Worm (Caenorhabditis elegans) whole organism, L1 larva: ENCODE results near the gene ins-15.
A peak's percentile ranks its signal among the peaks of the same experiment; 100 is the strongest.

Experiments
- F16B12.6 ChIP-seq: fragments of 150-350 bp; optimal IDR thresholded peaks from 2 replicates; lab custom pipeline; 2014; ENCODE audit warnings: missing biosample characterization, missing genetic modification characterization
- alr-1 ChIP-seq: fragments of 200-800 bp; sonication (Bioruptor generic); optimal IDR thresholded peaks from 2 replicates; lab custom pipeline; 2018; ENCODE audit warnings: borderline replicate concordance, mild to moderate bottlenecking, missing genetic modification characterization, missing compliant biosample characterization
- aly-2 ChIP-seq: fragments of 150-350 bp; optimal IDR thresholded peaks from 2 replicates; lab custom pipeline; 2014; ENCODE audit warnings: missing biosample characterization, missing genetic modification characterization
- blmp-1 ChIP-seq: fragments of 150-350 bp; optimal IDR thresholded peaks from 2 replicates; lab custom pipeline; 2014; ENCODE audit warnings: missing biosample characterization, missing genetic modification characterization
- ceh-82 ChIP-seq, 3 experiments: fragments of 150-350 bp in 1 of 3; sonication (generic microtip) in 2 of 3; optimal IDR thresholded peaks; 2 replicates each; lab custom pipeline; 2014 to 2017; ENCODE audit warnings: missing biosample characterization in 3 of 3, missing genetic modification characterization in 3 of 3
- ceh-88 ChIP-seq: fragments of 200-800 bp; sonication (Bioruptor generic); IDR thresholded peaks from 2 replicates; pipeline ENCODE4 v1.3.6; 2022; ENCODE audit warnings: missing genetic modification characterization, missing compliant biosample characterization
- ceh-90 ChIP-seq: sonication (generic microtip); optimal IDR thresholded peaks from 2 replicates; lab custom pipeline; 2016; ENCODE audit warnings: missing genetic modification characterization, missing compliant biosample characterization
- ces-1 ChIP-seq: fragments of 150-350 bp; optimal IDR thresholded peaks from 2 replicates; lab custom pipeline; 2014; ENCODE audit warnings: missing biosample characterization, missing genetic modification reagents, missing genetic modification characterization
- dpl-1 ChIP-seq, 3 experiments: fragments of 150-350 bp in 2 of 3; sonication (generic microtip) in 1 of 3; optimal IDR thresholded peaks; 2 replicates each; lab custom pipeline; 2014 to 2017; ENCODE audit warnings: missing biosample characterization in 3 of 3, missing genetic modification characterization in 3 of 3, missing genetic modification reagents in 3 of 3
- dsc-1 ChIP-seq: sonication (generic microtip); optimal IDR thresholded peaks from 2 replicates; lab custom pipeline; 2016; ENCODE audit warnings: mild to moderate bottlenecking, missing genetic modification characterization, missing compliant biosample characterization
- elt-2 ChIP-seq: sonication (generic microtip); optimal IDR thresholded peaks from 2 replicates; lab custom pipeline; 2016; ENCODE audit warnings: missing genetic modification characterization, mild to moderate bottlenecking, inconsistent platforms, missing compliant biosample characterization, missing genetic modification reagents
- elt-3 ChIP-seq, 6 experiments: fragments of 150-350 bp in 1 of 6; sonication (generic microtip); optimal IDR thresholded peaks; 2 replicates each; lab custom pipeline; 2017 to 2018; ENCODE audit warnings: missing biosample characterization in 6 of 6, missing genetic modification characterization in 6 of 6, inconsistent platforms in 1 of 6
- ets-5 ChIP-seq: fragments of 200-800 bp; sonication (Bioruptor generic); IDR thresholded peaks from 2 replicates; pipeline ENCODE4 v1.3.6; 2022; ENCODE audit warnings: missing genetic modification characterization, missing compliant biosample characterization
- fkh-10 ChIP-seq: sonication (generic microtip); optimal IDR thresholded peaks from 2 replicates; lab custom pipeline; 2017; ENCODE audit warnings: missing biosample characterization, missing genetic modification reagents, missing genetic modification characterization
- fkh-4 ChIP-seq: sonication (generic microtip); optimal IDR thresholded peaks from 2 replicates; lab custom pipeline; 2016; ENCODE audit warnings: missing compliant biosample characterization, missing genetic modification characterization, borderline replicate concordance
- fos-1 ChIP-seq: fragments of 150-350 bp; optimal IDR thresholded peaks from 2 replicates; lab custom pipeline; 2014; ENCODE audit warnings: missing biosample characterization, missing genetic modification characterization
- grh-1 ChIP-seq: fragments of 200-800 bp; sonication (Bioruptor generic); IDR thresholded peaks from 2 replicates; pipeline ENCODE4 v1.3.6; 2022; ENCODE audit warnings: missing genetic modification reagents, missing genetic modification characterization, missing compliant biosample characterization
- isw-1 ChIP-seq: fragments of 200-800 bp; sonication (Bioruptor generic); IDR thresholded peaks from 2 replicates; pipeline ENCODE4 v1.3.6; 2022; ENCODE audit warnings: missing genetic modification characterization, missing compliant biosample characterization
- lin-13 ChIP-seq: fragments of 150-350 bp; optimal IDR thresholded peaks from 2 replicates; lab custom pipeline; 2014; ENCODE audit warnings: missing biosample characterization, missing genetic modification reagents, missing genetic modification characterization
- lin-15B ChIP-seq: fragments of 150-350 bp; sonication (generic microtip); optimal IDR thresholded peaks from 3 replicates; lab custom pipeline; 2014; ENCODE audit warnings: missing biosample characterization, missing genetic modification characterization
- lir-3 ChIP-seq: sonication (generic microtip); optimal IDR thresholded peaks from 2 replicates; lab custom pipeline; 2016; ENCODE audit warnings: mild to moderate bottlenecking, missing genetic modification characterization, moderate library complexity, missing compliant biosample characterization; ENCODE audit not compliant: poor library complexity
- lsy-2 ChIP-seq, 2 experiments: fragments of 150-350 bp; optimal IDR thresholded peaks; 2 replicates each; lab custom pipeline; 2014; ENCODE audit warnings: missing biosample characterization in 2 of 2, missing genetic modification characterization in 2 of 2
- mdl-1 ChIP-seq, 2 experiments: fragments of 150-350 bp; optimal IDR thresholded peaks; 2 replicates each; lab custom pipeline; 2014 to 2017; ENCODE audit warnings: missing biosample characterization in 2 of 2, missing genetic modification characterization in 2 of 2, inconsistent platforms in 1 of 2
- mep-1 ChIP-seq: fragments of 150-350 bp; optimal IDR thresholded peaks from 2 replicates; lab custom pipeline; 2014; ENCODE audit warnings: missing biosample characterization, missing genetic modification characterization
- nhr-12 ChIP-seq: sonication (generic microtip); optimal IDR thresholded peaks from 2 replicates; lab custom pipeline; 2017; ENCODE audit warnings: missing biosample characterization, missing genetic modification characterization
- nhr-20 ChIP-seq: sonication (generic microtip); optimal IDR thresholded peaks from 2 replicates; lab custom pipeline; 2016; ENCODE audit warnings: mild to moderate bottlenecking, missing genetic modification characterization, missing compliant biosample characterization
- nhr-237 ChIP-seq: fragments of 150-350 bp; optimal IDR thresholded peaks from 2 replicates; lab custom pipeline; 2014; ENCODE audit warnings: missing biosample characterization, missing genetic modification characterization
- nhr-28 ChIP-seq: fragments of 150-350 bp; optimal IDR thresholded peaks from 2 replicates; lab custom pipeline; 2014; ENCODE audit warnings: missing biosample characterization, missing genetic modification characterization
- nhr-47 ChIP-seq: sonication (generic microtip); optimal IDR thresholded peaks from 2 replicates; lab custom pipeline; 2016; ENCODE audit warnings: mild to moderate bottlenecking, missing genetic modification characterization, moderate library complexity, missing compliant biosample characterization
- nhr-71 ChIP-seq: sonication (generic microtip); optimal IDR thresholded peaks from 2 replicates; lab custom pipeline; 2016; ENCODE audit warnings: mild to moderate bottlenecking, missing genetic modification characterization, moderate library complexity, missing compliant biosample characterization
- nhr-77 ChIP-seq: fragments of 150-350 bp; optimal IDR thresholded peaks from 2 replicates; lab custom pipeline; 2014; ENCODE audit warnings: missing biosample characterization, missing genetic modification characterization
- nhr-90 ChIP-seq: sonication (generic microtip); optimal IDR thresholded peaks from 2 replicates; lab custom pipeline; 2016; ENCODE audit warnings: mild to moderate bottlenecking, missing genetic modification characterization, missing compliant biosample characterization; ENCODE audit not compliant: poor library complexity
- pag-3 ChIP-seq: sonication (generic microtip); optimal IDR thresholded peaks from 2 replicates; lab custom pipeline; 2017; ENCODE audit warnings: missing genetic modification characterization, mild to moderate bottlenecking, missing compliant biosample characterization, antibody characterized with exemption, borderline replicate concordance; ENCODE audit not compliant: insufficient read depth
- pqm-1 ChIP-seq: sonication (generic microtip); optimal IDR thresholded peaks from 3 replicates; lab custom pipeline; 2017; ENCODE audit warnings: missing biosample characterization, missing genetic modification characterization
- rnt-1 ChIP-seq: sonication (generic microtip); optimal IDR thresholded peaks from 2 replicates; lab custom pipeline; 2016; ENCODE audit warnings: mild to moderate bottlenecking, missing genetic modification characterization, moderate library complexity, missing compliant biosample characterization
- snu-23 ChIP-seq: sonication (generic microtip); optimal IDR thresholded peaks from 2 replicates; lab custom pipeline; 2016; ENCODE audit warnings: missing genetic modification characterization, missing compliant biosample characterization
- sox-4 ChIP-seq: sonication (generic microtip); optimal IDR thresholded peaks from 2 replicates; lab custom pipeline; 2016; ENCODE audit warnings: missing genetic modification characterization, missing compliant biosample characterization
- sptf-1 ChIP-seq: fragments of 150-350 bp; optimal IDR thresholded peaks from 2 replicates; lab custom pipeline; 2014; ENCODE audit warnings: missing biosample characterization, missing genetic modification characterization
- unc-130 ChIP-seq: fragments of 150-350 bp; optimal IDR thresholded peaks from 2 replicates; lab custom pipeline; 2017; ENCODE audit warnings: missing biosample characterization, missing genetic modification characterization, inconsistent platforms
- unc-30 ChIP-seq: sonication (generic microtip); optimal IDR thresholded peaks from 2 replicates; lab custom pipeline; 2017; ENCODE audit warnings: missing biosample characterization, missing genetic modification characterization
- unc-62 ChIP-seq: fragments of 150-350 bp; optimal IDR thresholded peaks from 2 replicates; lab custom pipeline; 2014; ENCODE audit warnings: missing biosample characterization, missing genetic modification reagents, missing genetic modification characterization
- vab-15 ChIP-seq: sonication (generic microtip); optimal IDR thresholded peaks from 2 replicates; lab custom pipeline; 2017; ENCODE audit warnings: missing genotype, mild to moderate bottlenecking, missing genetic modification characterization, missing compliant biosample characterization
- zip-4 ChIP-seq: fragments of 200-800 bp; sonication (Bioruptor generic); optimal IDR thresholded peaks from 2 replicates; lab custom pipeline; 2018; ENCODE audit warnings: mild to moderate bottlenecking, missing genetic modification characterization, moderate library complexity, missing compliant biosample characterization

Gene ins-15

ce11 chrII:6741428-6741827 is 3.1 kb downstream of the ins-15 start, which contains the start of gene exos-8 (continued):
- no peak for TF ChIP-seq fkh-10 (GFP tag; lab: Kevin White, UChicago)
- TF ChIP-seq unc-62 (GFP tag; lab: Kevin White, UChicago) = no peak
- peak; percentile 69 for TF ChIP-seq nhr-71
- TF ChIP-seq nhr-20 (tag; lab: Kevin White, UChicago) = peak; percentile 65
- peak; percentile 22 for TF ChIP-seq fos-1 (tag; lab: Kevin White, UChicago)
- TF ChIP-seq unc-130 (tag; lab: Kevin White, UChicago) = peak; percentile 11
- peak in 2 of 3 experiments; percentile 33 to 71 for TF ChIP-seq ceh-82 (tag; optimal IDR thresholded peaks at IDR 0.05; lab: Kevin White, UChicago)
- TF ChIP-seq vab-15 (tag; lab: Kevin White, UChicago) = peak; percentile 16
- no peak for TF ChIP-seq ceh-88 (GFP tag; lab: Robert Waterston, UW)
- peak; percentile 9 for TF ChIP-seq dsc-1 (tag; lab: Kevin White, UChicago)
- TF ChIP-seq ces-1 (GFP tag; lab: Kevin White, UChicago) = no peak
- peak in 1 of 6 experiments; percentile 55 for TF ChIP-seq elt-3 (tag; optimal IDR thresholded peaks at IDR 0.05; lab: Kevin White, UChicago)
- peak; percentile 28 to 80 for TF ChIP-seq lsy-2 (tag; optimal IDR thresholded peaks at IDR 0.05; lab: Kevin White, UChicago)
- TF ChIP-seq pqm-1 (tag; lab: Kevin White, UChicago) = no peak
- TF ChIP-seq F16B12.6 (tag; lab: Kevin White, UChicago) = peak; percentile 24
- peak; percentile 46 to 71 (median 56) for TF ChIP-seq dpl-1 (GFP tag; optimal IDR thresholded peaks at IDR 0.05; lab: Kevin White, UChicago)
- no peak; the same call in 1 of the 2 replicates for TF ChIP-seq isw-1
- no peak for TF ChIP-seq pag-3 (tag; lab: Kevin White, UChicago)
- TF ChIP-seq, all 84 proteins: peak for 36

DNA sequence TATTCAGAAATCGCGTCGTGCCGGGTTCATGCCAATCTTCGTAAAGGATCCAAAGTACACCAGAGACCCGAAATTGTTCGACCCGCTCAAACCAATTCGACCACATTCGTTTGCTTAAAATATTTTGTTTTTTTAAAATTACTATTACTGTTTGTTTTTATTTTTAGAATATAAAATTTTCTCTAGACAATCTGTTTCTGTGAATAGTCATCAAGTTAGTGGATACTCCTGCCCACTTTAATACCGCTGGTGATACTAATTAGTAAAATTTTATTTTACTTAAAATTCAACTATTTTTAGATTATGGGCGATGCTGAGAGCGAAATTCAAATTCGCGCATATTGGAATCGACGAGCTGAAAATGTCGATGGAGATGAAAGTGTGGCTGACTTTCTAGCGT is 7.9 kb downstream of the ins-15 start, which contains the start of gene T14B4.1:
T14B4.1 (plus strand) TSS at position 301 of the 400 bp plus-strand sequence.
- no peak for TF ChIP-seq rnt-1 (tag; lab: Kevin White, UChicago)
- no peak for TF ChIP-seq lir-3
- TF ChIP-seq sox-4 = no peak
- TF ChIP-seq, all 84 proteins: peak for 0

DNA sequence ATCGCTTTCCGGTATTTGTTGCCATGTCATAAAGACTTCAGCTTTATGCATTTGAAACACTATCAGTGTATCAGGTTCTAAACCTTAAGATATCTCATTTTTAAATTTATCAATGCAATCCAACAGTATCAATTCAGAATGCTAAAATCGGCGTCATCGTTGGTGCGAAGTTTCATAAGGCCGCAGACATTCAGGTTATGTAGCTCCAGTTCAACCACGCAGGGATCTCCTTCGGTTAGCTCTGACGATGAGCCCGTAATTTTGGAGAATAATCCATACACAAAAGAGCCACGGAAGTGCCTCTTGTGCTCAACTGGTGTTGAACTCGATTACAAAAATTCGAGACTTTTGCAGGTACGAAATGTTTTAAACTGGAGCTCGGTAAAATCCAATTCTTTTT is 8.5 kb downstream of the ins-15 start, which contains the start of gene mrps-18.C:
mrps-18.C (plus strand) TSS at position 138 of the 400 bp plus-strand sequence.
- no peak for TF ChIP-seq snu-23 (GFP tag; lab: Kevin White, UChicago)
- no peak for TF ChIP-seq ces-1 (GFP tag; lab: Kevin White, UChicago)
- no peak for TF ChIP-seq alr-1
- TF ChIP-seq nhr-77 = no peak
- TF ChIP-seq blmp-1 (tag; lab: Kevin White, UChicago) = no peak
- no peak for TF ChIP-seq nhr-28 (tag; lab: Kevin White, UChicago)
- TF ChIP-seq sptf-1 = no peak
- TF ChIP-seq nhr-71 = no peak
- TF ChIP-seq lin-15B (tag; lab: Kevin White, UChicago) = no peak
- no peak for TF ChIP-seq grh-1
- TF ChIP-seq elt-3 (tag; optimal IDR thresholded peaks at IDR 0.05; lab: Kevin White, UChicago) = no peak
- no peak for TF ChIP-seq pqm-1 (tag; lab: Kevin White, UChicago)
- TF ChIP-seq fkh-4 (tag; lab: Kevin White, UChicago) = no peak
- TF ChIP-seq, all 84 proteins: peak for 0

DNA sequence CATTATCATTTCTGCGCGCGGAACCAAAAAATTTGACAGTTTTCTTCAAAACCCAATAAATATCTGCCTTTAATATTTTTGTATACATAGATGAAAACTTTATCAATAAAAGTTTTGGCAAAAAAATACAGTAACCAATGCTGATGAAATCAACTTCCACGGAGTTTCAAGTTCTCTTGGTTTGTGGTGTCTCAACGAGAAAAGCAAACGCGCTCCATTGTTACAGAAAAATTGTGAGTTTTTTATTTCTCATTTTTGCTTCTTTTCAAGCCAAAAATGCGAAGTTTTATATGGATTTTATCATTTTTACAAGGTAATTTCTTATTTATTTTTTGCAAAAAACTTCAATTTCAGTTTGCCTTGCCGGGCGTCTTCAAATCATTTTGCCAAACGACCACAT is 9.9 kb downstream of the ins-15 start, which contains the start of gene T14B4.3:
T14B4.3 (plus strand) TSS at position 264 of the 400 bp plus-strand sequence.
- TF ChIP-seq blmp-1 (tag; lab: Kevin White, UChicago) (peak; percentile 61), pag-3 (tag; lab: Kevin White, UChicago) (no peak), zip-4 (GFP tag; lab: Kevin White, UChicago) (no peak), grh-1 (no peak), nhr-12 (no peak), pqm-1 (tag; lab: Kevin White, UChicago) (no peak), alr-1 (no peak), nhr-20 (tag; lab: Kevin White, UChicago) (peak; percentile 57), fkh-10 (GFP tag; lab: Kevin White, UChicago) (no peak), lin-13 (GFP tag; lab: Kevin White, UChicago) (peak; percentile 59), elt-2 (tag; lab: Kevin White, UChicago) (no peak), ces-1 (GFP tag; lab: Kevin White, UChicago) (no peak), ets-5 (GFP tag; lab: Robert Waterston, UW) (no peak), isw-1 (peak; percentile 32), lin-15B (tag; lab: Kevin White, UChicago) (peak; percentile 78), nhr-237 (tag; lab: Kevin White, UChicago) (peak; percentile 6), ceh-90 (tag; lab: Kevin White, UChicago) (no peak), unc-62 (GFP tag; lab: Kevin White, UChicago) (no peak), nhr-90 (tag; lab: Kevin White, UChicago) (peak; percentile 59), nhr-47 (tag; lab: Kevin White, UChicago) (peak; percentile 61), aly-2 (tag; lab: Kevin White, UChicago) (no peak), unc-30 (tag; lab: Kevin White, UChicago) (no peak), F16B12.6 (tag; lab: Kevin White, UChicago) (peak; percentile 46), mep-1 (tag; lab: Kevin White, UChicago) (peak; percentile 57), snu-23 (GFP tag; lab: Kevin White, UChicago) (peak; percentile 60), fos-1 (tag; lab: Kevin White, UChicago) (no peak), mdl-1 (tag; optimal IDR thresholded peaks at IDR 0.05; lab: Kevin White, UChicago) (peak in 1 of 2 experiments; percentile 35)
